Worm (Caenorhabditis elegans): ENCODE measurements around the gene unc-69.

- TF ChIP-seq snpc-4 (tag; optimal IDR thresholded peaks at IDR 0.05) (no peak), nhr-10 (tag; optimal IDR thresholded peaks at IDR 0.05) (no peak), duxl-1 (tag; optimal IDR thresholded peaks at IDR 0.05; ENCODE audit: poor library complexity) (peak; percentile 32), pqm-1 (tag; optimal IDR thresholded peaks at IDR 0.05) (no peak), unc-130 (GFP tag; optimal IDR thresholded peaks at IDR 0.05) (no peak), ceh-82 (tag; optimal IDR thresholded peaks at IDR 0.05) (no peak), T26A8.4 (GFP tag; IDR thresholded peaks at IDR 0.05) (no peak), nhr-28 (tag; optimal IDR thresholded peaks at IDR 0.05) (no peak), fkh-10 (GFP tag; optimal IDR thresholded peaks at IDR 0.05) (no peak)
Observed at ce11 chrIII:10354591-10354990, 35.9 kb downstream of the unc-69 start.
